Fruit fly (Drosophila melanogaster) whole organism, embryonic: ENCODE measurements around the gene lark.

Experiments used
- ATbp ChIP-seq: fragments of 200-800 bp; sonication (Bioruptor generic); optimal IDR thresholded peaks from 2 replicates; lab custom pipeline; 2017; ENCODE audit warnings: missing biosample characterization, mild to moderate bottlenecking, missing genetic modification characterization, missing genetic modification reagents
- Asciz ChIP-seq: fragments of 200-800 bp; sonication (Bioruptor generic); optimal IDR thresholded peaks from 2 replicates; lab custom pipeline; 2017; ENCODE audit warnings: missing biosample characterization, mild to moderate bottlenecking, missing genetic modification characterization, missing genetic modification reagents
- CG11560 ChIP-seq: fragments of 200-800 bp; sonication (Bioruptor generic); IDR thresholded peaks from 3 replicates; pipeline ENCODE4 v1.3.6; 2022; ENCODE audit warnings: missing biosample characterization, missing genetic modification characterization
- CG11723 ChIP-seq: fragments of 200-800 bp; sonication (Bioruptor generic); optimal IDR thresholded peaks from 2 replicates; lab custom pipeline; 2017; ENCODE audit warnings: missing biosample characterization, mild to moderate bottlenecking, missing genetic modification characterization
- CG12155 ChIP-seq: fragments of 200-800 bp; sonication (Bioruptor generic); optimal IDR thresholded peaks from 3 replicates; lab custom pipeline; 2016; ENCODE audit warnings: missing biosample characterization, missing genetic modification characterization
- CG17186 ChIP-seq: fragments of 200-800 bp; sonication (Bioruptor generic); optimal IDR thresholded peaks from 3 replicates; lab custom pipeline; 2017; ENCODE audit warnings: missing biosample characterization, missing genetic modification reagents, missing genetic modification characterization
- CG17361 ChIP-seq: fragments of 200-800 bp; sonication (Bioruptor generic); IDR thresholded peaks from 3 replicates; pipeline ENCODE4 v1.3.6; 2022; ENCODE audit warnings: missing biosample characterization, missing genetic modification characterization
- CG17385 ChIP-seq: fragments of 200-800 bp; sonication (Bioruptor generic); optimal IDR thresholded peaks from 3 replicates; lab custom pipeline; 2018; ENCODE audit warnings: missing biosample characterization, mild to moderate bottlenecking, missing genetic modification characterization
- CG18599 ChIP-seq: fragments of 200-800 bp; sonication (Bioruptor generic); optimal IDR thresholded peaks from 3 replicates; lab custom pipeline; 2017; ENCODE audit warnings: missing biosample characterization, missing genetic modification characterization, mild to moderate bottlenecking, moderate library complexity, missing genetic modification reagents
- CG2116 ChIP-seq: fragments of 200-800 bp; sonication (Bioruptor generic); optimal IDR thresholded peaks from 3 replicates; lab custom pipeline; 2018; ENCODE audit warnings: missing biosample characterization, mild to moderate bottlenecking, missing genetic modification characterization
- CG31365 ChIP-seq: fragments of 200-800 bp; sonication (Bioruptor generic); optimal IDR thresholded peaks from 2 replicates; lab custom pipeline; 2018; ENCODE audit warnings: missing biosample characterization, mild to moderate bottlenecking, missing genetic modification characterization
- CG32767 ChIP-seq: fragments of 200-800 bp; sonication (Bioruptor generic); IDR thresholded peaks from 2 replicates; pipeline ENCODE4 v1.3.6; 2022; ENCODE audit warnings: missing biosample characterization, missing genetic modification characterization
- CG3726 ChIP-seq: fragments of 200-800 bp; sonication (Bioruptor generic); IDR thresholded peaks from 3 replicates; pipeline ENCODE4, ENCODE4 v1.3.6; 2022; ENCODE audit warnings: missing biosample characterization, missing genetic modification characterization
- CG4854 ChIP-seq: fragments of 200-800 bp; sonication (Bioruptor generic); optimal IDR thresholded peaks from 2 replicates; lab custom pipeline; 2016; ENCODE audit warnings: missing biosample characterization, missing genetic modification characterization, inconsistent platforms
- CG6254 ChIP-seq: fragments of 200-800 bp; sonication (Bioruptor generic); optimal IDR thresholded peaks from 3 replicates; lab custom pipeline; 2017; ENCODE audit warnings: mild to moderate bottlenecking, missing biosample characterization, missing genetic modification reagents, missing genetic modification characterization
- CG8765 ChIP-seq: fragments of 200-800 bp; sonication (Bioruptor generic); IDR thresholded peaks from 2 replicates; pipeline ENCODE4 v1.3.6; 2022; ENCODE audit warnings: missing biosample characterization, missing genetic modification characterization
- CG8924 ChIP-seq: fragments of 200-800 bp; optimal IDR thresholded peaks from 3 replicates; lab custom pipeline; 2019; ENCODE audit warnings: missing biosample characterization, mild to moderate bottlenecking, missing genetic modification characterization, moderate library complexity
- CG9609 ChIP-seq: fragments of 200-800 bp; sonication (Bioruptor generic); optimal IDR thresholded peaks from 3 replicates; lab custom pipeline; 2016; ENCODE audit warnings: missing biosample characterization, missing genetic modification characterization
- E2f2 ChIP-seq: fragments of 200-800 bp; sonication (Bioruptor generic); IDR thresholded peaks from 2 replicates; pipeline ENCODE4 v1.3.6; 2022; ENCODE audit warnings: missing biosample characterization, missing genetic modification characterization
- Elba2 ChIP-seq: fragments of 200-800 bp; sonication (Bioruptor generic); optimal IDR thresholded peaks from 3 replicates; lab custom pipeline; 2016; ENCODE audit warnings: missing biosample characterization, missing genetic modification characterization
- GATAe ChIP-seq: fragments of 200-800 bp; sonication (Bioruptor generic); conservative IDR thresholded peaks from 2 replicates; pipeline ENCODE4 v1.3.6; 2022; ENCODE audit warnings: missing biosample characterization, missing genetic modification characterization
- H2.0 ChIP-seq: fragments of 200-800 bp; sonication (Bioruptor generic); IDR thresholded peaks from 2 replicates; pipeline ENCODE4 v1.3.6; 2022; ENCODE audit warnings: missing biosample characterization, missing genetic modification characterization
- HLH54F ChIP-seq: fragments of 200-800 bp; sonication (Bioruptor generic); optimal IDR thresholded peaks from 3 replicates; lab custom pipeline; 2016; ENCODE audit warnings: missing biosample characterization, missing genetic modification characterization
- Hand ChIP-seq: fragments of 200-800 bp; sonication (Bioruptor generic); optimal IDR thresholded peaks from 2 replicates; lab custom pipeline; 2017; ENCODE audit warnings: mild to moderate bottlenecking, missing biosample characterization, missing genetic modification reagents, missing genetic modification characterization
- Hey ChIP-seq: fragments of 200-800 bp; sonication (Bioruptor generic); optimal IDR thresholded peaks from 3 replicates; lab custom pipeline; 2018; ENCODE audit warnings: missing biosample characterization, mild to moderate bottlenecking, missing genetic modification characterization
- Lhr ChIP-seq: fragments of 200-800 bp; sonication (Bioruptor generic); optimal IDR thresholded peaks from 3 replicates; lab custom pipeline; 2017; ENCODE audit warnings: mild to moderate bottlenecking, missing biosample characterization, missing genetic modification reagents, missing genetic modification characterization
- Myb ChIP-seq: fragments of 200-800 bp; sonication (Bioruptor generic); optimal IDR thresholded peaks from 2 replicates; lab custom pipeline; 2016; ENCODE audit warnings: missing biosample characterization, missing genetic modification characterization
- Poxn ChIP-seq: fragments of 200-800 bp; sonication (Bioruptor generic); IDR thresholded peaks from 2 replicates; pipeline ENCODE4 v1.3.6; 2022; ENCODE audit warnings: missing biosample characterization, missing genetic modification characterization
- Sry-β ChIP-seq: fragments of 200-800 bp; sonication (Bioruptor generic); optimal IDR thresholded peaks from 2 replicates; lab custom pipeline; 2018; ENCODE audit warnings: missing biosample characterization, mild to moderate bottlenecking, missing genetic modification characterization, moderate library complexity
- ash1 ChIP-seq: fragments of 200-800 bp; sonication (Bioruptor generic); optimal IDR thresholded peaks from 2 replicates; lab custom pipeline; 2018; ENCODE audit warnings: missing biosample characterization, mild to moderate bottlenecking, missing genetic modification characterization
- cas ChIP-seq: fragments of 200-800 bp; sonication (Bioruptor generic); IDR thresholded peaks from 2 replicates; pipeline ENCODE4 v1.3.6; 2022; ENCODE audit warnings: missing biosample characterization, missing genetic modification characterization
- crc ChIP-seq: fragments of 200-800 bp; sonication (Bioruptor generic); optimal IDR thresholded peaks from 2 replicates; lab custom pipeline; 2016; ENCODE audit warnings: missing biosample characterization, missing genetic modification characterization
- danr ChIP-seq: fragments of 200-800 bp; sonication (Bioruptor generic); IDR thresholded peaks from 2 replicates; pipeline ENCODE4 v1.3.6; 2022; ENCODE audit warnings: missing biosample characterization, missing genetic modification characterization
- dpn ChIP-seq, 2 experiments: fragments of 200-800 bp; sonication (Bioruptor generic); optimal IDR thresholded peaks; 3 replicates each; lab custom pipeline; 2016; ENCODE audit warnings: missing biosample characterization in 2 of 2, missing genetic modification characterization in 2 of 2
- ftz-f1 ChIP-seq: fragments of 200-800 bp; sonication (Bioruptor generic); optimal IDR thresholded peaks from 2 replicates; lab custom pipeline; 2016; ENCODE audit warnings: missing biosample characterization, missing genetic modification characterization
- gem ChIP-seq: fragments of 200-800 bp; sonication (Bioruptor generic); optimal IDR thresholded peaks from 2 replicates; lab custom pipeline; 2019; ENCODE audit warnings: missing biosample characterization, mild to moderate bottlenecking, missing genetic modification characterization, moderate library complexity
- gfzf ChIP-seq: fragments of 200-800 bp; sonication (Bioruptor generic); optimal IDR thresholded peaks from 2 replicates; lab custom pipeline; 2016; ENCODE audit warnings: missing biosample characterization, mild to moderate bottlenecking, missing genetic modification characterization, moderate library complexity
- kah ChIP-seq: fragments of 200-800 bp; sonication (Bioruptor generic); optimal IDR thresholded peaks from 2 replicates; lab custom pipeline; 2018; ENCODE audit warnings: missing biosample characterization, mild to moderate bottlenecking, missing genetic modification characterization
- maf-S ChIP-seq: fragments of 200-800 bp; sonication (Bioruptor generic); optimal IDR thresholded peaks from 2 replicates; lab custom pipeline; 2016; ENCODE audit warnings: missing biosample characterization, missing genetic modification characterization
- pho ChIP-seq: fragments of 200-800 bp; sonication (Bioruptor generic); optimal IDR thresholded peaks from 2 replicates; lab custom pipeline; 2016; ENCODE audit warnings: missing biosample characterization, missing genetic modification characterization
- row ChIP-seq: fragments of 200-800 bp; sonication (Bioruptor generic); IDR thresholded peaks from 3 replicates; pipeline ENCODE4 v1.3.6; 2022; ENCODE audit warnings: missing biosample characterization, missing genetic modification characterization
- sc ChIP-seq, 3 experiments: fragments of >200 bp in 2 of 3; fragments of 200-800 bp in 1 of 3; sonication (Bioruptor generic) in 1 of 3; optimal IDR thresholded peaks; 2 replicates in 2 of 3; 3 replicates in 1 of 3; lab custom pipeline; 2017; ENCODE audit warnings: mild to moderate bottlenecking in 1 of 3, missing biosample characterization in 1 of 3, missing genetic modification characterization in 1 of 3, missing genetic modification reagents in 1 of 3
- shn ChIP-seq: fragments of 200-800 bp; sonication (Bioruptor generic); optimal IDR thresholded peaks from 3 replicates; lab custom pipeline; 2016; ENCODE audit warnings: missing biosample characterization, missing genetic modification characterization
- slp2 ChIP-seq: fragments of 200-800 bp; sonication (Bioruptor generic); optimal IDR thresholded peaks from 2 replicates; lab custom pipeline; 2016; ENCODE audit warnings: missing biosample characterization, missing genetic modification characterization
- sob ChIP-seq: fragments of 200-800 bp; sonication (Bioruptor generic); IDR thresholded peaks from 2 replicates; pipeline ENCODE4 v1.3.6; 2022; ENCODE audit warnings: missing biosample characterization, missing genetic modification characterization
- stc ChIP-seq: fragments of 200-800 bp; sonication (Bioruptor generic); IDR thresholded peaks from 2 replicates; pipeline ENCODE4 v1.3.6; 2022; ENCODE audit warnings: missing biosample characterization, missing genetic modification characterization
- stwl ChIP-seq: fragments of 200-800 bp; sonication (Bioruptor generic); optimal IDR thresholded peaks from 3 replicates; lab custom pipeline; 2018; ENCODE audit warnings: missing biosample characterization, mild to moderate bottlenecking, missing genetic modification characterization, moderate library complexity
- tgo ChIP-seq: fragments of 200-800 bp; sonication (Bioruptor generic); IDR thresholded peaks from 3 replicates; pipeline ENCODE4 v1.3.6; 2022; ENCODE audit warnings: missing biosample characterization, missing genetic modification characterization
- trh ChIP-seq: fragments of 200-800 bp; sonication (Bioruptor generic); optimal IDR thresholded peaks from 2 replicates; lab custom pipeline; 2016; ENCODE audit warnings: missing biosample characterization, missing genetic modification characterization
- tx ChIP-seq: fragments of 200-800 bp; sonication (Bioruptor generic); optimal IDR thresholded peaks from 2 replicates; lab custom pipeline; 2016; ENCODE audit warnings: missing biosample characterization, missing genetic modification characterization

Gene lark

dm6 chr3L:7347984-7348631, 9.0 kb downstream of the lark start, which contains the start of the genes Srp19 and qm (continued):
- TF ChIP-seq CG17361 (GFP tag; lab: Robert Waterston, UW) (peak; percentile 53; the same call in 2 of the 3 replicates), CG8924 (tag; lab: Kevin White, UChicago) (peak; percentile 46), Hey (tag; lab: Kevin White, UChicago) (no peak), pho (GFP tag; lab: Kevin White, UChicago) (peak; percentile 69), Asciz (GFP tag; lab: Kevin White, UChicago) (no peak), CG11723 (GFP tag; lab: Kevin White, UChicago) (no peak), CG32767 (no peak), stc (GFP tag; lab: Robert Waterston, UW) (peak; percentile 19; the same call in 1 of the 2 replicates), row (GFP tag; lab: Robert Waterston, UW) (peak; percentile 89), CG17385 (GFP tag; lab: Kevin White, UChicago) (no peak), CG17186 (GFP tag; lab: Kevin White, UChicago) (no peak), cas (GFP tag; lab: Robert Waterston, UW) (peak; percentile 14; the same call in 1 of the 2 replicates), trh (GFP tag; lab: Kevin White, UChicago) (no peak), Hand (GFP tag; lab: Kevin White, UChicago) (no peak), Elba2 (peak; percentile 19), GATAe (GFP tag; lab: Robert Waterston, UW) (0 out of 2 replicates have a peak, but pooled peaks have one; percentile 10), ATbp (GFP tag; lab: Kevin White, UChicago) (no peak), CG18599 (peak; percentile 36), CG12155 (peak; percentile 36), maf-S (GFP tag; lab: Kevin White, UChicago) (peak; percentile 61), dpn (GFP tag; optimal IDR thresholded peaks at IDR 0.05; lab: Kevin White, UChicago) (peak; percentile 56 to 65), kah (peak; percentile 28), ftz-f1 (GFP tag; lab: Kevin White, UChicago) (peak; percentile 87), ash1 (no peak), tx (GFP tag; lab: Kevin White, UChicago) (peak; percentile 27), CG4854 (GFP tag; lab: Kevin White, UChicago) (peak; percentile 26), HLH54F (peak; percentile 47), Sry-β (GFP tag; lab: Kevin White, UChicago) (peak; percentile 93), sc (optimal IDR thresholded peaks at IDR 0.05; lab: Kevin White, UChicago) (no peak), sc (GFP tag; optimal IDR thresholded peaks at IDR 0.05; lab: Kevin White, UChicago) (no peak), gfzf (GFP tag; lab: Kevin White, UChicago) (no peak), Poxn (GFP tag; lab: Robert Waterston, UW) (no peak), CG6254 (GFP tag; lab: Kevin White, UChicago) (no peak), CG31365 (tag; lab: Kevin White, UChicago) (no peak), stwl (tag; lab: Kevin White, UChicago) (peak; percentile 20), CG3726 (GFP tag; lab: Robert Waterston, UW) (no peak), Myb (GFP tag; lab: Kevin White, UChicago) (peak; percentile 59), E2f2 (GFP tag; lab: Robert Waterston, UW) (peak; percentile 40), shn (GFP tag; lab: Kevin White, UChicago) (peak; percentile 23), gem (peak; percentile 76), danr (GFP tag; lab: Robert Waterston, UW) (no peak), H2.0 (GFP tag; lab: Robert Waterston, UW) (0 out of 2 replicates have a peak, but pooled peaks have one; percentile 2), CG11560 (no peak), slp2 (GFP tag; lab: Kevin White, UChicago) (no peak), Lhr (no peak), tgo (GFP tag; lab: Robert Waterston, UW) (peak; percentile 28), CG8765 (GFP tag; lab: Robert Waterston, UW) (no peak), CG2116 (GFP tag; lab: Kevin White, UChicago) (peak; percentile 71), sob (GFP tag; lab: Robert Waterston, UW) (peak; percentile 59), CG9609 (GFP tag; lab: Kevin White, UChicago) (no peak), crc (GFP tag; lab: Kevin White, UChicago) (no peak)
